Worm (Caenorhabditis elegans) whole organism, early embryonic: ENCODE results near the gene rol-3.

ENCODE experiments used
- B0310.2 ChIP-seq: sonication (generic microtip); optimal IDR thresholded peaks from 2 replicates; lab custom pipeline; 2016; ENCODE audit warnings: mild to moderate bottlenecking, missing genetic modification characterization, missing compliant biosample characterization
- ama-1 ChIP-seq: fragments of 150-350 bp; optimal IDR thresholded peaks from 2 replicates; lab custom pipeline; 2014
- ceh-13 ChIP-seq: fragments of 200-800 bp; sonication (Bioruptor generic); optimal IDR thresholded peaks from 2 replicates; lab custom pipeline; 2018; ENCODE audit warnings: mild to moderate bottlenecking, missing genetic modification characterization, missing compliant biosample characterization
- ets-7 ChIP-seq: sonication (generic microtip); optimal IDR thresholded peaks from 2 replicates; lab custom pipeline; 2016; ENCODE audit warnings: missing genotype, missing genetic modification characterization, missing compliant biosample characterization
- hmbx-1 ChIP-seq: sonication (generic microtip); optimal IDR thresholded peaks from 2 replicates; lab custom pipeline; 2016; ENCODE audit warnings: mild to moderate bottlenecking, missing genetic modification characterization, missing compliant biosample characterization
- hnd-1 ChIP-seq: sonication (generic microtip); optimal IDR thresholded peaks from 2 replicates; lab custom pipeline; 2016; ENCODE audit warnings: missing genetic modification characterization, missing compliant biosample characterization
- sea-1 ChIP-seq: fragments of 200-800 bp; sonication (Bioruptor generic); conservative IDR thresholded peaks from 2 replicates; pipeline ENCODE4 v1.3.6; 2022; ENCODE audit warnings: missing genetic modification characterization, missing compliant biosample characterization
- tbx-37 ChIP-seq: fragments of 200-800 bp; sonication (Bioruptor generic); conservative IDR thresholded peaks from 2 replicates; pipeline ENCODE4 v1.3.6; 2022; ENCODE audit warnings: missing genetic modification reagents, missing genetic modification characterization, missing compliant biosample characterization

DNA sequence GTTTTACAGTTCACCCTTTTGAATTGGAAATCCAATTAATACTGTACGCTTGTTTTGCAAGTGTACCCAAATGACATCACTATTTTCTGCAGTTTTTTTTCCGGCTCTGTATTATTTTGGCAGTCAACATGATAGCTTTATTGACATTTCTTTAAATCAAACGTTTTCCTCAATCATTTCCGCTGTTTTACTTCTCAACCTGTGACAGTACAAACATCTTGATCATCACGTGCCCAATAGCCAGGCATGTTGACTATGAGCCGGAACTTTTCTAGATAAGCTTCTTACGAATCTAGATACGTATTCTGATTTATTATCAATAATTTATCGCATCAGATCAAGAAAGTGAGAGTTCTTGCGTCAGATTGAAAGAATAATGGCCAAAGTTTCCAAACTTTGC is 31.7 kb upstream of the rol-3 start:
- no peak for TF ChIP-seq ama-1 (lab: Kevin White, UChicago)
- TF ChIP-seq ceh-13: no peak
- TF ChIP-seq hmbx-1 (tag; lab: Kevin White, UChicago): no peak
- no peak for TF ChIP-seq sea-1 (GFP tag; lab: Robert Waterston, UW)
- no peak for TF ChIP-seq tbx-37
- TF ChIP-seq ets-7: no peak
- TF ChIP-seq hnd-1: no peak
- no peak for TF ChIP-seq B0310.2
